Worm (Caenorhabditis elegans): ENCODE results near the gene clec-174.

- TF ChIP-seq elt-3 (tag; optimal IDR thresholded peaks at IDR 0.05): no peak
- TF ChIP-seq unc-86 (tag; optimal IDR thresholded peaks at IDR 0.05): no peak
- no peak for TF ChIP-seq fos-1 (tag; optimal IDR thresholded peaks at IDR 0.05)
- TF ChIP-seq unc-62 (GFP tag; optimal IDR thresholded peaks at IDR 0.05): no peak
- no peak for TF ChIP-seq efl-1 (optimal IDR thresholded peaks at IDR 0.05)
- TF ChIP-seq efl-1 (GFP tag; optimal IDR thresholded peaks at IDR 0.05 in 1 of 2): peak in 1 of 2 experiments; percentile 64
- no peak for TF ChIP-seq fkh-10 (GFP tag; optimal IDR thresholded peaks at IDR 0.05)
- TF ChIP-seq lin-13 (GFP tag; optimal IDR thresholded peaks at IDR 0.05): no peak
- no peak for TF ChIP-seq ceh-82 (tag; optimal IDR thresholded peaks at IDR 0.05)
- TF ChIP-seq fkh-4 (tag; optimal IDR thresholded peaks at IDR 0.05; ENCODE audit: borderline replicate concordance): no peak
- TF ChIP-seq snu-23 (GFP tag; optimal IDR thresholded peaks at IDR 0.05): no peak
- no peak for TF ChIP-seq snpc-4 (tag; optimal IDR thresholded peaks at IDR 0.05)
- TF ChIP-seq elt-2 (tag; optimal IDR thresholded peaks at IDR 0.05): no peak
- no peak for TF ChIP-seq nhr-28 (tag; optimal IDR thresholded peaks at IDR 0.05)
- no peak for TF ChIP-seq ceh-90 (tag; optimal IDR thresholded peaks at IDR 0.05)
These were observed 27.0 kb downstream of the clec-174 start, which contains the start of gene F56D6.19 for ce11 chrIV:3914462-3914861.

All from whole organism, L1 larva.